Worm (Caenorhabditis elegans) whole organism, L4/young adult: Measurements from ENCODE around the gene mks-3.

Experiments
- dao-5 ChIP-seq: sonication (generic microtip); optimal IDR thresholded peaks from 2 replicates; lab custom pipeline; 2016; ENCODE audit warnings: missing genotype, missing genetic modification characterization, moderate library complexity, missing compliant biosample characterization
- him-1 ChIP-seq: sonication (generic microtip); optimal IDR thresholded peaks from 2 replicates; lab custom pipeline; 2016; ENCODE audit warnings: missing genotype, missing genetic modification reagents, missing genetic modification characterization, missing compliant biosample characterization

DNA sequence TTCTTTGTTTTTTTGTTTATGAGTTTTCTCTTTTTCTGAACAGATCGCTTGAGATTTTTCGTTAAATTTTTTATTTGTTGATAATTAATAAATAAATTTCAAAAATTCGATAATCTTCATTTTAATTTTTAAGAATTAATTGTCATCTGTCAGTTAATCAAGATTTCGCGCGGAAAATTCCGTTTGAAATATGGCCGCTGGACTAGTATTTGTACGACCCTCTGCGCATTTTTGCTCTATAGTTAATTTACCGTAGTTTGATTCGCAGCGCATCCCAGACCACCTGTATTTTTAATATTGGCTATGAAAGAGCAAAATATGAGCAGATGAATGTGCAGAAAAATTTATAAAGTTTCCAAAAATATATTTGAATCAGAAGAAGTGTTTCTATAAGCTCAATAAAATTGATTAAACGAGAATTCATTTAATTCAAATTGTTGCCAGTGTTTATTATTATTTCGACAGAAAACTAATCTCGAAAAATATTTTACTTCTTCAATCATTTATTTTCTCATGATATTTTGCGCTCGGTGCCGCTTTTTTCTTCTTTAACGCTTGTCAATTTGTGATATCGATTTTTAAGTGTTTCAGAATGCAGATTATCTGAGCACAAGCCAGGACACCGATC is 45.7 kb downstream of the mks-3 start, which contains the start of gene nfi-1:
- no peak for TF ChIP-seq dao-5 (tag; lab: Kevin White, UChicago)
- no peak for TF ChIP-seq him-1 (tag; lab: Kevin White, UChicago)
